Fruit fly (Drosophila melanogaster) whole organism, wandering third instar larva: ENCODE measurements around the gene CG14854.

Experiments used
- Abd-B ChIP-seq: fragments of >200 bp; optimal IDR thresholded peaks from 2 replicates; lab custom pipeline; 2017; ENCODE audit warnings: missing biosample characterization, missing genetic modification characterization
- Hr78 ChIP-seq: fragments of >200 bp; optimal IDR thresholded peaks from 2 replicates; lab custom pipeline; 2017; ENCODE audit warnings: missing biosample characterization, missing genetic modification characterization
- Hr83 ChIP-seq: fragments of 200-300 bp; sonication (Bioruptor generic); optimal IDR thresholded peaks from 2 replicates; lab custom pipeline; 2016; ENCODE audit warnings: missing biosample characterization, mild to moderate bottlenecking, missing genetic modification characterization, moderate library complexity; ENCODE audit not compliant: poor library complexity, severe bottlenecking
- N ChIP-seq: fragments of >200 bp; optimal IDR thresholded peaks from 2 replicates; lab custom pipeline; 2018; ENCODE audit warnings: missing biosample characterization, missing external identifiers, missing genetic modification characterization
- foxo ChIP-seq, 2 experiments: fragments of 200-800 bp; sonication (Bioruptor generic); optimal IDR thresholded peaks; 2 replicates in 1 of 2; 3 replicates in 1 of 2; lab custom pipeline; 2016 to 2017; ENCODE audit warnings: missing biosample characterization in 2 of 2, missing genetic modification characterization in 2 of 2
- h ChIP-seq: fragments of 200-800 bp; sonication (Bioruptor generic); optimal IDR thresholded peaks from 3 replicates; lab custom pipeline; 2016; ENCODE audit warnings: missing biosample characterization, mild to moderate bottlenecking, missing genetic modification characterization
- lola ChIP-seq: fragments of >200 bp; optimal IDR thresholded peaks from 2 replicates; lab custom pipeline; 2017; ENCODE audit warnings: missing biosample characterization, missing genetic modification characterization
- usp ChIP-seq: fragments of >200 bp; optimal IDR thresholded peaks from 2 replicates; lab custom pipeline; 2017; ENCODE audit warnings: missing biosample characterization, missing genetic modification characterization

DNA sequence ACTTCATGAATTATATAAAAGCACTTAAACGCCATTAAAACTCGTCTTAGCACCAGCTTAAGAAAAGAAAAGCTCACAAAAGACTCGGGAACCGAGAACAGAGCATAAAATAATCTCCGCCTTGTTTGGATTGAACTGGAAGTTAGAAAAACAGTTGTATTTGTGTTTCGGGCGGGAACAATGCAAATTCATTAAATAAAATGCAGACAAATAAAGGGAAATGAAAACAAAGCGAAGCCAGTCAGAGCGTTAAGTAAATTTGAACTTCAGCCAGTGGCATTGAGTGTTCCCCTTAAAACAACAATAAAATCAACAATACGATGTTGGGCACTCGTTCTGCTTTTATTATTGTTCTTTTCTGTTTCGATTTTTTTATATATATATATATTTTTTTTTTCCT lies 33.2 kb downstream of the CG14854 start:
- TF ChIP-seq h (GFP tag; lab: Kevin White, UChicago) (no peak), lola (GFP tag; lab: Kevin White, UChicago) (no peak), usp (GFP tag; lab: Kevin White, UChicago) (no peak), Hr83 (GFP tag; lab: Kevin White, UChicago) (no peak), foxo (GFP tag; optimal IDR thresholded peaks at IDR 0.05; lab: Kevin White, UChicago) (no peak), N (GFP tag; lab: Kevin White, UChicago) (no peak), Hr78 (GFP tag; lab: Kevin White, UChicago) (no peak), Abd-B (no peak)
